Worm (Caenorhabditis elegans): Measurements from ENCODE around the gene hex-1.

- TF ChIP-seq nhr-77 (tag; optimal IDR thresholded peaks at IDR 0.05), result no peak
- no peak for TF ChIP-seq unc-62 (GFP tag; optimal IDR thresholded peaks at IDR 0.05)
- no peak for TF ChIP-seq lin-39 (tag; optimal IDR thresholded peaks at IDR 0.05)
- no peak for TF ChIP-seq snpc-4 (tag; optimal IDR thresholded peaks at IDR 0.05)
- no peak for TF ChIP-seq grh-1 (GFP tag; IDR thresholded peaks at IDR 0.05)
- TF ChIP-seq pqm-1 (tag; optimal IDR thresholded peaks at IDR 0.05), result no peak
Measured at ce11 chrX:2191925-2192554, 28.9 kb upstream of the hex-1 start, which contains the start of gene gap-1.
